Worm (Caenorhabditis elegans): ENCODE measurements around the gene R105.5.

R105.5 gene

ce11 chrIV:4608661-4609060, 27.4 kb upstream of the R105.5 start:
- TF ChIP-seq blmp-1 (tag; optimal IDR thresholded peaks at IDR 0.05) (no peak), zip-8 (tag; optimal IDR thresholded peaks at IDR 0.05) (no peak)

DNA sequence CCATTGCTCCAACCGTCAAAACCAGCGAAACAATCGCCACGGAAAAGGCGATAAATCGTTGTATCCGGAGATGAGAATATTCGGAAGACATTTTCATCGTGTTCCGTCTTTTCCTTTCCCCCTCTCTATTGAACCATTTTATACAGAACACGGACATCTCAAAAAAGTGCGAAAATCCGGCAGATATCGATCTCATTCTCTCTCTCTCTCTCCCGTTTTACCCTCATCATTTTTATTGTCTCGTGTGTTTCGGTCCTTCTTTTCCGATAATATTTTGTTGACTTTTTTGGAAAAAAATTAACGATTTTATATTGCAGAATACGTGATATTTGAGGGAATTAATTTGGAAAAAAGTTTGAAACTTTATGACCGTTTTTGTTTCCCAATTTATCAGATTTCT, 26.5 kb upstream of the R105.5 start, which contains the start of gene col-110:
Gene col-110, minus strand, starts transcription at position 101 of the 400 bp plus-strand sequence.
- TF ChIP-seq mep-1 (tag; optimal IDR thresholded peaks at IDR 0.05): no peak
- TF ChIP-seq mab-5 (tag; optimal IDR thresholded peaks at IDR 0.05): no peak
- no peak for TF ChIP-seq zip-8 (tag; optimal IDR thresholded peaks at IDR 0.05)
- TF ChIP-seq unc-62 (GFP tag; optimal IDR thresholded peaks at IDR 0.05): no peak
- no peak for TF ChIP-seq snpc-4 (tag; optimal IDR thresholded peaks at IDR 0.05)
- TF ChIP-seq flh-1 (GFP tag; optimal IDR thresholded peaks at IDR 0.05): no peak
- TF ChIP-seq elt-3 (tag; optimal IDR thresholded peaks at IDR 0.05): no peak
- no peak for TF ChIP-seq blmp-1 (tag; optimal IDR thresholded peaks at IDR 0.05)
- no peak for TF ChIP-seq nhr-237 (tag; optimal IDR thresholded peaks at IDR 0.05)
- TF ChIP-seq nhr-76 (tag; optimal IDR thresholded peaks at IDR 0.05): no peak
- no peak for TF ChIP-seq lsy-2 (tag; optimal IDR thresholded peaks at IDR 0.05)
- TF ChIP-seq pha-4 (tag; optimal IDR thresholded peaks at IDR 0.05): no peak
- TF ChIP-seq drap-1 (GFP tag; optimal IDR thresholded peaks at IDR 0.05): no peak
- TF ChIP-seq sem-2 (GFP tag; optimal IDR thresholded peaks at IDR 0.05): no peak
- no peak for TF ChIP-seq cnd-1 (tag; optimal IDR thresholded peaks at IDR 0.05)

DNA sequence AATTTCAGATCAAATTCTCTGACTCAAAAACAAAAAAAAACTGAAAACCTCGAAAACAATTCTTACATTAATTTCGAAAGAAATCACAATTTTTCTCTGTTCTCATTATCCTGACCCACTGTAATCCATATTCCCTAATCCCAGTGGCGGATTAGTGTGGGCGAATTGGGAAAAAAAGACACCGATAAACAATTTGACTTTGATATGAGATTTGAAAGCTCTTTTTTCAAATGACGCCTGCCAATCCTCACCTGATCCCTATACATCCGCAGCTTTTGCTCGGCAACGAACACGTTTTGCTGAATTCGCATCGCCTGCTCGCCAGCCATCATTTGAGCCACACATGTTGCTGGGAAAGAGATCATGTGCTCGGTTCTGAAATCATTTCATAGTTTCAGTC, 24.4 kb upstream of the R105.5 start:
- TF ChIP-seq mep-1 (tag; optimal IDR thresholded peaks at IDR 0.05) (no peak), mab-5 (tag; optimal IDR thresholded peaks at IDR 0.05) (no peak), hlh-1 (tag; optimal IDR thresholded peaks at IDR 0.05) (no peak), lin-13 (tag; optimal IDR thresholded peaks at IDR 0.05) (no peak), nhr-12 (tag; optimal IDR thresholded peaks at IDR 0.05) (no peak), tbx-8 (GFP tag; optimal IDR thresholded peaks at IDR 0.05) (no peak), blmp-1 (tag; optimal IDR thresholded peaks at IDR 0.05) (no peak), snpc-4 (tag; optimal IDR thresholded peaks at IDR 0.05) (no peak), nhr-28 (tag; optimal IDR thresholded peaks at IDR 0.05) (no peak)

ce11 chrIV:4612597-4612996, 23.5 kb upstream of the R105.5 start:
- no peak for TF ChIP-seq drap-1 (GFP tag; optimal IDR thresholded peaks at IDR 0.05)
- no peak for TF ChIP-seq nhr-237 (tag; optimal IDR thresholded peaks at IDR 0.05)
- TF ChIP-seq hlh-1 (tag; optimal IDR thresholded peaks at IDR 0.05): no peak
- no peak for TF ChIP-seq cnd-1 (tag; optimal IDR thresholded peaks at IDR 0.05)
- TF ChIP-seq M03D4.4 (tag; optimal IDR thresholded peaks at IDR 0.05): no peak
- TF ChIP-seq unc-62 (GFP tag; optimal IDR thresholded peaks at IDR 0.05): no peak
- no peak for TF ChIP-seq ceh-39 (tag; optimal IDR thresholded peaks at IDR 0.05)
- TF ChIP-seq elt-1 (tag; optimal IDR thresholded peaks at IDR 0.05; ENCODE audit: borderline replicate concordance, insufficient read depth): no peak
- no peak for TF ChIP-seq pha-4 (tag; optimal IDR thresholded peaks at IDR 0.05)
- no peak for TF ChIP-seq mep-1 (tag; optimal IDR thresholded peaks at IDR 0.05)
- no peak for TF ChIP-seq unc-39 (tag; optimal IDR thresholded peaks at IDR 0.05)
- TF ChIP-seq unc-120 (tag; optimal IDR thresholded peaks at IDR 0.05; ENCODE audit: poor library complexity, severe bottlenecking): no peak
- TF ChIP-seq sem-2 (GFP tag; optimal IDR thresholded peaks at IDR 0.05): no peak

DNA sequence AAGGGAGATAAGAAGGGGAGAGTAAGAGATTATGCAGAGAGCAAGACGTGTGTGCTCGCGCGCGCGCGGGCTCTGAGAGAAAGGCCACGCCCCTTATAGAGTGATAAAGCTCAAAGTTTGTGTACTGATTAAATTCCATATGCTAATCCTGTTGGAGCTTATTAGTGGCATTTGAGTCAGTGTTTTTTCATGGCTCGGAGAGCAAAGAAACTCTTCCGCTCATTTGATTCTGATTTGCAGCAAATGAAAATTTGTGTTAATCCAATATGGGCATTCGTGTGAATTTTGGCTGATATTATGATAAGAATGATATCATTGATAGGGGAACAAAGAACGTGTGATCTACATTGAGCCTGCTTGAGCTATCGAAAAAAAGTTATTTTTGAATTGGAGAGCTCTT, 22.6 kb upstream of the R105.5 start:
- TF ChIP-seq ztf-11 (tag; optimal IDR thresholded peaks at IDR 0.05): no peak
- TF ChIP-seq mls-2 (tag; optimal IDR thresholded peaks at IDR 0.05): no peak

- TF ChIP-seq nhr-12 (tag; optimal IDR thresholded peaks at IDR 0.05): no peak
- TF ChIP-seq nhr-28 (tag; optimal IDR thresholded peaks at IDR 0.05): no peak
- no peak for TF ChIP-seq lin-13 (tag; optimal IDR thresholded peaks at IDR 0.05)
- no peak for TF ChIP-seq nhr-76 (tag; optimal IDR thresholded peaks at IDR 0.05)
- no peak for TF ChIP-seq lin-32 (GFP tag; optimal IDR thresholded peaks at IDR 0.05)
- no peak for TF ChIP-seq unc-120 (tag; optimal IDR thresholded peaks at IDR 0.05; ENCODE audit: poor library complexity, severe bottlenecking)
- no peak for TF ChIP-seq flh-1 (GFP tag; optimal IDR thresholded peaks at IDR 0.05)
- TF ChIP-seq ceh-43 (GFP tag; optimal IDR thresholded peaks at IDR 0.05): no peak
- no peak for TF ChIP-seq hlh-1 (tag; optimal IDR thresholded peaks at IDR 0.05)
- no peak for TF ChIP-seq ceh-83 (GFP tag; optimal IDR thresholded peaks at IDR 0.05)
- TF ChIP-seq mls-2 (tag; optimal IDR thresholded peaks at IDR 0.05): no peak
- no peak for TF ChIP-seq lsy-2 (tag; optimal IDR thresholded peaks at IDR 0.05)
- no peak for TF ChIP-seq cnd-1 (tag; optimal IDR thresholded peaks at IDR 0.05)
- no peak for TF ChIP-seq nhr-2 (tag; optimal IDR thresholded peaks at IDR 0.05)
Measured at ce11 chrIV:4623852-4624251, 12.2 kb upstream of the R105.5 start.
